Worm (Caenorhabditis elegans): ENCODE measurements around the gene clec-130.

The clec-130 gene

DNA sequence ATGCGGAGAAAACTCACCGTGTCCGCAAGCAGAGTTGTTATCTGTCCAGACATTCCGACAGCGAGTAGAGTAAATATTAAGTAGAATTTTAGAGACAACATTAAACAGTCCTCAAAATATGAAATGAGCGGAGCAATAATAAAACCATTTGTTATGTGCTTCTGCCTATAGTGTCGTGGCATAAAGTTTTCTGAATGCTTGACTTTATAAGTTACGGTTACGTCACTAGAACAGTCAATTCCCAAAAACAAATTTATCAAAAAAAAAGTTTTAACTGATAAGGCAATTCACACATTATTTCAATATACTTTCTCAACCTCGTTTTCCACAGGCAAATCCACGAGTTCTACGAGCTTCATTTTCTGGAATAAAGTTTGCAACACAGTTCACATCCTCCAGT is 4.2 kb upstream of the clec-130 start, which contains the start of gene clec-127:
TSS of gene clec-127 (minus strand) at position 101 of the 400 bp plus-strand sequence.
- no peak for TF ChIP-seq unc-62 (GFP tag; optimal IDR thresholded peaks at IDR 0.05)

DNA sequence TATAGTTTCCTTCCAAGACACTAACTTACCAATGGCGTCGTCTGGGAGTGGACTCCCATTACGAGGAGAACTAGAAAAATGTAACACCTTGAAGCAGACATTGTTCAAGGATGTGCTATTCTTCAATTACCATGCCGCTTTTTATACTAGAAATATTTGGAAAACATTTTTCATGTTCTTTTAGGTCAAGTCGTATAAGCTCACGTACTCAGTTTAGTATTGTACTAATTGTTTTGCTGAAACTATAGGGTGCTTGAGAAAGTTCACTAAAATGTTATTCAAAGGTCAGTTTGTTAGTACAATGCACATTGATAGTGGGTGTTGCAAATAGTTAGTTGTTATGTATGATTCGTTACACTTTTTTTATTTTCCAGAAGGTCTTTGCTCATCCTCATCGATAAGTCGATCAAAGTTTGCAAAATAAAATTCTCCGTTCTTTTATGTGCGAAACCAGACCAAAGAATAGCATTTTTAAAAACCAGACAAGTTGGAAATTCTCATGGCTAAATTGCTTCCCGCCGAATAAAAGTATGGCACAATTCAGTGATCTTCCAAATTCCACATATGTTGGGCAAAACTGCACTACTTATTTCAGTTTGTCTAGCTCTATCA is 2.3 kb upstream of the clec-130 start, which contains the start of the genes clec-128 and clec-129:
TSS of gene clec-128 (minus strand) at position 101 of the 612 bp plus-strand sequence.
TSS of gene clec-129 (plus strand) at position 562 of the 612 bp plus-strand sequence.
- TF ChIP-seq unc-62 (GFP tag; optimal IDR thresholded peaks at IDR 0.05), result no peak

DNA sequence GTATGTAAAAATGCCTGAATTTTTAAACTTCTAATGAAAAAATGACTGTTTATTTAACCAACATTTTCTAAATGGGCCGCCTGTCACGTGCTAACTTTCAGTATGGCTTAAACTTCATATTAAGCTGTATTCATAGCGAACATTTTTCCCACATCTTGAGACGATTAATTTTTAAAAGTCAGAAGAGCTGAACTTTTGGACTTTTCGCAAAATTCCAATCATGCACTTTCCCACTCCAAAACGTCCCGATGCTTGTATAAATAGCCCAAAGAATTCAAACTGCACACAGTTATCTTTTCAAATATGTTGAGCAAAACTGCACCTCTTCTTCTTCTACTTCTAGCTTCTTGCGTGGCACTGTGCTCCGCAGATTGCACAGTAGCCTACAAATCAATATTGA is 3.4 kb downstream of the clec-130 start, which contains the start of gene clec-132:
TSS of gene clec-132 (plus strand) at position 301 of the 400 bp plus-strand sequence.
- no peak for TF ChIP-seq unc-62 (GFP tag; optimal IDR thresholded peaks at IDR 0.05)

DNA sequence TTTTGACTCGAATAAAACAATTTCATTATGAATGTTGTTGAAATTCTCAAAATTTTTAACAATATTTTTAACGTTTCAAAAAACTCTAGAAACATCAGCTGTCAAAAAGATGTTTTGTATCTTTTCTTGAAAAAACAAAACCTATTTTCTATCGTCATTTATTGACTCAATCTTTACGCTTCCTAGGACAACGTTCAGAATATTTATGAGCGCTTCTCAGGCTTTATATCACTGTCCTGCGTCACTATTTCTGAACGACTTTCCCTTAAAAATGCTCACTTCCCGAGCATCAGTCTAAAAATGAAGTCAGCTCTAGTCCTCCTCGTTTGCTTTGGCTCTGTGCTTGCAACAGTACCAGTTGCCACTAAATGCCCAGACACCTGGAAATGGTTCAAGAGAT is 4.8 kb downstream of the clec-130 start, which contains the start of gene clec-133:
TSS of gene clec-133 (plus strand) at position 301 of the 400 bp plus-strand sequence.
- no peak for TF ChIP-seq unc-62 (GFP tag; optimal IDR thresholded peaks at IDR 0.05)

DNA sequence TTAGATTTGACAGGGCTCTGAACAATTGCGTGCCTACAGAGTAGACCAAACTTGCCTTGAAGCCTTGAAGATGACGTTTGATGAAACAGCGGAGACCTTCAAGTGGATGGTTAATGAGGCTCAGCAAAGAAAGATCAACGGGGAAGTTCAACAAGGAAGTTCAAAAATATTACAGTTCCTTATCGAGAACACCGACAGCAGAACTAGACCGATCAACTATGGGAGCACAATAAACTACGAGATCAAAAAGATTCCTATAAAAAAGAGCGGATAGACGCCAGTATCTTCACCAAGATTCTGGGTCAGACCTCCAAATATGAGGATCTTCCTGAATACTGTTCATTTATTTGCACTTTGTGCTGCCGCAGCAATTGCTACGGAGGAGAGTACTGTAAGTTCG is 6.4 kb downstream of the clec-130 start, which contains the start of gene clec-134:
TSS of gene clec-134 (plus strand) at position 301 of the 400 bp plus-strand sequence.
- TF ChIP-seq unc-62 (GFP tag; optimal IDR thresholded peaks at IDR 0.05), result no peak

DNA sequence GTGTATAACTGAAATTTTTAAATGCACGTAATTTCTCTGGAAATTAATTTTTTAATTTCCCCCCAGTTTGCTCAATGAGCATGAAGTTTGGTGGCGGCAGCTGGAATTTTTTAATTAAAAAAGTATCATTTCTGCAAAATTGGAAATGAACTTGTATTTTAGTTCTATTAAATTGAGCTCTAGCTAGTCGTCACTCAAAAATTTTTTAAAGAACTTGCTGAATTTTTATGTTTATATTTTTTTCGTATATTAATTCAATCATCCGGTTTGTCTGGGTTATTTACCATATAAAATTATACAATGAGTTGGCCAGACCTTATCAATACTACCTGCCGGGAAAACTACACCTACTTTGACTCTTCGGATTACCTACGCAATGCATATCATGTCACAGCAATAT is 8.4 kb downstream of the clec-130 start, which contains the start of gene srh-59:
TSS of gene srh-59 (plus strand) at position 301 of the 400 bp plus-strand sequence.
- TF ChIP-seq unc-62 (GFP tag; optimal IDR thresholded peaks at IDR 0.05), result no peak

DNA sequence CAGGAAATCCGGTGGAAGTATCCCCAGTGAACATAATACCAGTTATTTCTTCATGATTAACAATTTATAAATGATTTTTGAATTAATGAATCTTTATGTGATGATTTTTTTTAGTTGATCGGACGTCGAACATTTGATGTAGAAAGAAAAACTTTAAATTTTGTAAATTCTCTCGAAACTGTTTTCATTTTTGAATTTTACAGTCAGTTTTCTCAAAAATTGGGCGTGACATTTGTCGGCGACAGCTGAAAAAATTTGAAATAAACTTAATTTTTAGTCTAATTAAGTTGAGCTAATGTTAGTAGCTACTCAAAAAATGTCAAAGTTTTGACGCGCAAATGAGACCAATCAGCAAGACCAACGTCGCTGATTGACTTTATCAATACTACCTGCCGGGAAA is 10.0 kb downstream of the clec-130 start, which contains the start of gene srh-60:
TSS of gene srh-60 (plus strand) at position 301 of the 400 bp plus-strand sequence.
- TF ChIP-seq unc-62 (GFP tag; optimal IDR thresholded peaks at IDR 0.05), result no peak

DNA sequence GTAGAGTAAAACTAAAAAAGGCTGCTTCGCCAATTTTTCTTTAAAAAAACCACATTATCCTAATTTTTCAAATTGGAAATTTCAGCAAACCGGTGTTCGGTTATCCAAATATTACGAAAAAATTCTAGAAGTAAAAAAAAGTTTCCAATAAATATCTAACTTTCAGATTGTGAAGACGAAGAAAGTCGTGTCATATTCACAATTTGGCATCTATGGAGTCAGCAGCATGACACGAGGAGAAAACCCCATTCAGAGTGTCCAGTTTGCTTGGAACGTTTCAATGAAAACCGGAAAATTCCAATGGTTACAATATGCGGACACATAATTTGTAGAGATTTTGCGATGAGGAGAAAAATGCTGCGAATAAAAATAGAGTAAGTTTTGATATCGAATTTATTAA is 22.0 kb downstream of the clec-130 start, which contains the start of gene Y49F6A.12:
TSS of gene Y49F6A.12 (plus strand) at position 301 of the 400 bp plus-strand sequence.
- TF ChIP-seq unc-62 (GFP tag; optimal IDR thresholded peaks at IDR 0.05), result no peak

DNA sequence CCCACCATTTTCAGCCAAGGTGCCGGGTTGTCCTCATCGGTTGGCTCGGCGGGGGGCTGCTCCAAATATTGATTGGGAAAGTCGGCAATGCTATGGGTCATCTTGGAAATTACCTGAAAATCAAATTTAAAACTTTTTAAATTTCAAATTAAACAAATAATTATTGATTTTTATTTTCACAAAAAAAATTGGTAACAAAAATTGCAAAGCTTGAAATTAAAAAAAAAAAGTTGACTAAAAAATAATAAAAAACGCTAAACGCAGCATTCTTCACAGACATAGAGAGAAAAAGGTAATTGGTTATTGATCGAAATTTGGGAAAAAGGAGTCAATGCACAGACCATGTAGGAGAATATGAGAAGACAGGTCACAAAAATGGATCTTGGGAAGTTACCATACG is 25.4 kb downstream of the clec-130 start, which contains the start of gene Y49F6A.11:
TSS of gene Y49F6A.11 (minus strand) at position 101 of the 400 bp plus-strand sequence.
- no peak for TF ChIP-seq unc-62 (GFP tag; optimal IDR thresholded peaks at IDR 0.05)

DNA sequence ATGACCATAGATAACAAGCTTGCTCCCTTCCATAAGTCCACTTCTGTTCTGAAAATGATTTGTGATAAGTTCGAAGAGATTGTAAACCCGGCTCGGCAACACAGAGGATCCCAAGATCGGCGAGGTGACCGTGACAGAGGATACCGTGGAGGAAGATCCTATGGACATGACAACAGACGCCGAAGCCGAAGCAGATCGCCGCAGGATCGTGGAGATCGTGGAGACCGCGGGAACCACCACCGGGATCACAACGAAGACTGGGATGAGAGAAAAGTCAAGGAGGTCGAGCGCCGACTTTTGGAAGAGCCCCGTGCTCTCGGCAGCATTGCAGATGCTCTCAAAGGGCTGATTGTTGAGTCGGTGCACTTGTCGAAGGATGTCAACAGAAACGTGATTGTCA is 31.2 kb downstream of the clec-130 start:
- no peak for TF ChIP-seq unc-62 (GFP tag; optimal IDR thresholded peaks at IDR 0.05)

DNA sequence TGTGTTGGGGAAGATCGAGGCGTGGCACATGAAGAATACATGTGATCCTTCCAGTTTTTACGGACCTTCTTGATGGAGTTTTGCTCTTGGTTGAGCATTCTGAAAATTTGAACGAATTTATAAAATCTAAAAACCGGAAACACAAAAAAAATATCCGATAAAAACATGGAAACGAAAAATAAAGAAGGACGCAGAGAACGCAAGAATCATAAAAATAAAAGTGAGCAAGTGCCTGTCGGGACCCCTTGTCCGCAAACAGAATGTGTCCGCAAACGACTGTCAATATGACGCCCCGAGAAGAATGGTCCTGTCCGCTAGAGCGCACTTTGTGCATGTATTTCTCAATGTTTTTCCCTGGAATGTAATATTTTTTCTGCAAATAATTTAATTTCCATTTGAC is 36.4 kb downstream of the clec-130 start, which contains the start of gene Y49F6A.5:
TSS of gene Y49F6A.5 (minus strand) at position 101 of the 400 bp plus-strand sequence.
- no peak for TF ChIP-seq unc-62 (GFP tag; optimal IDR thresholded peaks at IDR 0.05)

DNA sequence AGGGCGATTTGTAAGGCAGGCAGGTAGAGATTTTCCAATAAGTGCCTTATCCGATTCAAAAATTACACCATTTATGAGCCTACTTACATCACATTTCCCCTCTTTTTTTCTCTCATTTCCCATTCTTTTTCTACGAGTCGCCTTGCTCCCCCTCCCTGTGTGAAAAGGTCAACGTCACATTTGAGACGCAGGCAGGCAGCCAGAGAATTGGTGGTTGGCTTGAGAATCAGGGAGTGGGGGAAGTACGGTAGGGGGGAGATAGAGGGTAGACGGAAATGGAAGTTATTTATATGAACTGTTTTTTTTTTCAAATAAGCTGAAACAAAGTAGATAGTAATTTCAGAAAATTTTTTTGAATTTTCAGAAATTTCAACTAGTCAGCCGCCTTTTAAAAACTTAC is 43.3 kb downstream of the clec-130 start:
- no peak for TF ChIP-seq unc-62 (GFP tag; optimal IDR thresholded peaks at IDR 0.05)

DNA sequence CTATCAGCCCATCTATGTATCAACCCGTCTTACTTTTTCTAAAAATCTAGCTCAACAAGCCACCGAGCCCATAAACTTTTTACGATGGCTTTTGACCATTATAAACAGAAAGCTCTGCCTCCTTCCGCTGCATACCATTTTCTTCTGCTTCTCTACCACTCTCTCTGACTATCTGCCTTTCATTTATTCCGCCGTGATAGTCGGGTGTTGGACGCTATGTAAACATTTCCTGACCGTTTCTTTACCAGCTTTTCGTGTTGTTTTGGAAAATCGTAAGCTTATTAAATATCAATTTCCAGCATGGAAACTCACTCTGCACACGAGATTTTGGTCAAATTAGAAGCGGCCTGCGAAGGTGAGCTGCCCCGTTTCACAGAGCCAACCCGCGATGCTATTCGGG is 44.2 kb downstream of the clec-130 start, which contains the start of gene F40E12.1:
TSS of gene F40E12.1 (plus strand) at position 301 of the 400 bp plus-strand sequence.
- no peak for TF ChIP-seq unc-62 (GFP tag; optimal IDR thresholded peaks at IDR 0.05)

DNA sequence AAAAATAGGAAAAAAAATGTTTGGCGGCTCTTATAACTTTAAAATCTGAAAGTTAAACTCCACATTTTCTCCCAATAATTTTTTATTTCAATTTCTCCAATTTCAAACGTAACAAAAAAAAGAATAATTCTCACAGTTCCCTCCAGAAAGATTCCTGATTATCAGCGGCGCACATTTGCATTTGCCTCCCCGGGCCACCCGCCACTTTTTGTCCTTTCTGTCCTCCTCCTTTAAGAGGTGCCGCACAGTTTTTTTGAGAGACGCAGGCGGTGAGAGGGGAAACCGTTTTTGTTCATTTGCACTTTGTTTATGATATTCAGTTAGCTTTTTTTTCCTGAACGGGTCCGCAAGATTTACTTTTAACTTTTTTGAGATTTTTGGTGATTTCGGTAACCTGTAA is 47.5 kb downstream of the clec-130 start:
- TF ChIP-seq unc-62 (GFP tag; optimal IDR thresholded peaks at IDR 0.05), result no peak

DNA sequence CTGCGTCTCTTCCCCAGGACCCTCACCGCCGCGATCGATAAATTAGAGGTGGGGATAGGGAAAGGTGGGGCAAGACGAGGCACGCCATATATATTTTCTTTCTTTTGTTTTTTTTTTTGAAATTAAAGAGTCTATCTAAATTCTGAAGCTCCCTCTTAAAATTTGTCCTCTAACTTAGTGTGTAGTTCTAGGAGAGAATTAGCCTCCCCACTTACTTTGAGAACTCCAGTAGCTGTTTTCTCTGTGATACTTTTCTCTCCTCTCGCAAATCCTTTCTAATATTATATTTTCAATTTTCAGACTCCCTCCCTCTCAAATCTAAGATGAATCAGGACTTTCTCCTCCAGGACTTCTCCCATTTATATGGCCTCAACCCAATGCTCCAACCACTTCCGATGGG is 48.7 kb downstream of the clec-130 start, which contains the start of gene M151.7:
TSS of gene M151.7 (plus strand) at position 301 of the 400 bp plus-strand sequence.
- no peak for TF ChIP-seq unc-62 (GFP tag; optimal IDR thresholded peaks at IDR 0.05)

Data from whole organism, dauer.